Worm (Caenorhabditis elegans) whole organism, midembryonic: ENCODE measurements around the gene T05C12.4.

Experiments used
- flt-1 ChIP-seq: fragments of 200-800 bp; sonication (Bioruptor generic); IDR thresholded peaks from 2 replicates; pipeline ENCODE4 v1.3.6; 2022; ENCODE audit warnings: missing genetic modification characterization, missing compliant biosample characterization
- ztf-29 ChIP-seq: fragments of 200-800 bp; sonication (Bioruptor generic); IDR thresholded peaks from 2 replicates; pipeline ENCODE4 v1.3.6; 2022; ENCODE audit warnings: missing genetic modification reagents, missing genetic modification characterization, missing compliant biosample characterization

ce11 chrII:8160916-8161315, 19.3 kb downstream of the T05C12.4 start:
- no peak for TF ChIP-seq flt-1 (GFP tag; lab: Robert Waterston, UW)
- no peak for TF ChIP-seq ztf-29 (GFP tag; lab: Robert Waterston, UW)
